Worm (Caenorhabditis elegans) whole organism, midembryonic: ENCODE data around the gene aly-3.

Source experiments
- T22C8.4 ChIP-seq: fragments of 200-800 bp; sonication (Bioruptor generic); IDR thresholded peaks from 2 replicates; pipeline ENCODE4 v1.3.6; 2022; ENCODE audit warnings: missing genetic modification characterization, missing compliant biosample characterization
- cog-1 ChIP-seq: sonication (generic microtip); optimal IDR thresholded peaks from 2 replicates; lab custom pipeline; 2016; ENCODE audit warnings: missing genetic modification characterization, missing compliant biosample characterization
- flt-1 ChIP-seq: fragments of 200-800 bp; sonication (Bioruptor generic); IDR thresholded peaks from 2 replicates; pipeline ENCODE4 v1.3.6; 2022; ENCODE audit warnings: missing genetic modification characterization, missing compliant biosample characterization
- klf-2 ChIP-seq: fragments of 200-800 bp; sonication (Bioruptor generic); conservative IDR thresholded peaks from 2 replicates; pipeline ENCODE4 v1.3.6; 2022; ENCODE audit warnings: missing genetic modification reagents, missing genetic modification characterization, missing compliant biosample characterization
- med-1 ChIP-seq: sonication (generic microtip); optimal IDR thresholded peaks from 2 replicates; lab custom pipeline; 2017; ENCODE audit warnings: missing genetic modification characterization, mild to moderate bottlenecking, missing compliant biosample characterization, antibody characterized with exemption, missing genetic modification reagents; ENCODE audit not compliant: insufficient read depth
- ref-1 ChIP-seq: fragments of 200-800 bp; sonication (Bioruptor generic); conservative IDR thresholded peaks from 2 replicates; pipeline ENCODE4 v1.3.6; 2022; ENCODE audit warnings: missing genetic modification reagents, missing genetic modification characterization, missing compliant biosample characterization
- tab-1 ChIP-seq: fragments of 200-800 bp; sonication (Bioruptor generic); IDR thresholded peaks from 2 replicates; pipeline ENCODE4 v1.3.6; 2022; ENCODE audit warnings: missing genetic modification characterization, missing compliant biosample characterization
- ztf-23 ChIP-seq: fragments of 200-800 bp; sonication (Bioruptor generic); IDR thresholded peaks from 2 replicates; pipeline ENCODE4 v1.3.6; 2022; ENCODE audit warnings: missing genetic modification reagents, missing genetic modification characterization, missing compliant biosample characterization
- ztf-29 ChIP-seq: fragments of 200-800 bp; sonication (Bioruptor generic); IDR thresholded peaks from 2 replicates; pipeline ENCODE4 v1.3.6; 2022; ENCODE audit warnings: missing genetic modification reagents, missing genetic modification characterization, missing compliant biosample characterization

Gene aly-3

DNA sequence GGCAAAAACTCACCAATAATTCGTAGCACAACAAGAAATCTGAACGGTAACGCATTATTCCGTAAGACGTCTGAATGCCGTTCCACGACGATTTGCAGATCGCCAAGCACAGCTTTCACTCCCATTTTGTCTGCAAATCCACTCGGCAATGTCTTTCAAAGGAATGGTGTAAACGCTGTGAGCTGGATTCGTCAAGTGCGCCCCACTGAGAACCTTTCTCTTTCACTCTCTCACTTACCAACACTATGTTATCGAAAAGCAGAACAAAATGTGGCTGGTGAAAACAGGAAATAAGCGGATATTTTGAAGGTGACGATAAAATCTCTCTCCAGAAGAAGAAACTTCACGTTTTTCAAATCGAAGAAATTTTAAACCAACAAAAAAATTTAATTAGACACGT, 34.2 kb upstream of the aly-3 start:
- TF ChIP-seq ztf-29 (GFP tag; lab: Robert Waterston, UW) (no peak), cog-1 (tag; lab: Kevin White, UChicago) (no peak), T22C8.4 (GFP tag; lab: Robert Waterston, UW) (no peak), med-1 (no peak), ztf-23 (no peak), klf-2 (no peak), flt-1 (GFP tag; lab: Robert Waterston, UW) (no peak), ref-1 (GFP tag; lab: Robert Waterston, UW) (no peak)

- TF ChIP-seq ref-1 (GFP tag; lab: Robert Waterston, UW) (no peak), klf-2 (no peak), cog-1 (tag; lab: Kevin White, UChicago) (no peak), tab-1 (GFP tag; lab: Robert Waterston, UW) (no peak), ztf-23 (no peak), flt-1 (GFP tag; lab: Robert Waterston, UW) (no peak)
Observed at ce11 chrIV:12089551-12089950, 33.5 kb upstream of the aly-3 start, which contains the start of gene F11A10.6. F11A10.6 (minus strand) TSS chrIV:12089651.

DNA sequence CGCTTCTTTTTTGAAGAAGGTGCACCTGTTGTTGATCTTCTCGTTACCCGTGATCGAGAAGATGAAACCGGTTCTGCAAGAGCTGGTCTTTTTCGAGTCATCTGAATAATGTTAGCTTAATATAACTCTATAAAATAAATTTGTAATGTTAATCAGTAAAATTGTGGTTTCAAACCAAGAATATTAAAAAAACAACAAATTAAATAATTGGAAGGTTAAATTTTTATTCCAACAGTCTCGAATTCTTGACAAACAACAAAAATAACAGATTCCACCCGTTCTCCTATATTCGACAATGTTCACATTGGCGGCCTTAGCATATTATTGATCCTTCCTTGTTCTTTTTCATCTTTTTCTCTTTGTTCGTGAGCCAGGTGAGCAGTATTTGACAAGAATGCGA, 31.0 kb upstream of the aly-3 start, which contains the start of gene mig-32:
Gene mig-32, minus strand, starts transcription at position 101 of the 400 bp plus-strand sequence.
- TF ChIP-seq ref-1 (GFP tag; lab: Robert Waterston, UW) (no peak), klf-2 (no peak), med-1 (no peak), tab-1 (GFP tag; lab: Robert Waterston, UW) (no peak), T22C8.4 (GFP tag; lab: Robert Waterston, UW) (no peak), ztf-29 (GFP tag; lab: Robert Waterston, UW) (no peak), ztf-23 (no peak), flt-1 (GFP tag; lab: Robert Waterston, UW) (no peak)

DNA sequence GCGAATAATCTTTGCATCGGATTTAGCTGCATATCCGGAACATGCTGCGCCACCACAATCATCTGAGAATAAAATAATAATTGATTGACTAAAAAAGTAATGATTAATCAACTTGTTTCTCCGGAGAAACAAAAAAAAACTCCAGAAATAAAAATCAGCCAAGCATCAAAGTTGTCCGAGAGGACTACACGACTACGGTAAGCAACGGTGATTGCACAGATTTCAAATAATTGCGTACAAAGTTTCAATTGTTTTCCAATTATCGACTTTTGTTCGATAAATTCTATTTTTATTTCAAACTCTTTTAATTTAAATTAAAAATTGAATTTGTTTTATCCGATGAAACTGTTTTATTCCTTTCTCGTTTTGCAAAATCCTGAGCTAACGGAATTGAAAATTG, 29.7 kb upstream of the aly-3 start, which contains the start of gene cpsf-4:
Gene cpsf-4, minus strand, starts transcription at position 62 of the 400 bp plus-strand sequence.
- TF ChIP-seq ref-1 (GFP tag; lab: Robert Waterston, UW) (no peak), ztf-23 (no peak), T22C8.4 (GFP tag; lab: Robert Waterston, UW) (no peak), tab-1 (GFP tag; lab: Robert Waterston, UW) (no peak), med-1 (no peak), cog-1 (tag; lab: Kevin White, UChicago) (no peak), ztf-29 (GFP tag; lab: Robert Waterston, UW) (no peak), klf-2 (no peak), flt-1 (GFP tag; lab: Robert Waterston, UW) (no peak)

- TF ChIP-seq T22C8.4 (GFP tag; lab: Robert Waterston, UW) (peak; percentile 55; the same call in 1 of the 2 replicates), cog-1 (tag; lab: Kevin White, UChicago) (no peak)
Observed at ce11 chrIV:12093819-12094218, 29.3 kb upstream of the aly-3 start, which contains the start of gene F11A10.5. F11A10.5 (plus strand) TSS chrIV:12094119.

DNA sequence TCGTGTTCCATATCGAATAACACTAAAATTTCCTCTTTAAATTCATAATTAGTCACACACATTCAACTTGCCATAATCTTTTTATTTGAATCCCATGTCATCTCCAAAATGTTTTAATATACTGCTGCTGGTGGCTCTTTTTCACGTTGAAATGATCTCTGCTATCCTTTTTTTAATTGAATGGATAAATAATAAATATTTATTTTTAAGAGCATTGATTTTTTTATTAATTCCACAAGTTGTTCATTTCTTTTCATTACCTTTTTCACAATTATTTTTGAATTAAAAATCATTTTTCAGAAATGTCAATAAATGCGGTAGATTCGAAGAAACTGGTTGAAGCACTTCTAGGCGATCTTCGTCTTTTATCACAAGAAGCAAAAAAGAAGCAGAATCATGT, 26.6 kb upstream of the aly-3 start, which contains the start of gene mon-2:
Gene mon-2, plus strand, starts transcription at position 301 of the 400 bp plus-strand sequence.
- TF ChIP-seq cog-1 (tag; lab: Kevin White, UChicago) = no peak
- TF ChIP-seq ztf-23 = no peak
- TF ChIP-seq ref-1 (GFP tag; lab: Robert Waterston, UW) = no peak
- TF ChIP-seq tab-1 (GFP tag; lab: Robert Waterston, UW) = no peak
- TF ChIP-seq ztf-29 (GFP tag; lab: Robert Waterston, UW) = no peak
- TF ChIP-seq flt-1 (GFP tag; lab: Robert Waterston, UW) = no peak
- TF ChIP-seq med-1 = no peak

DNA sequence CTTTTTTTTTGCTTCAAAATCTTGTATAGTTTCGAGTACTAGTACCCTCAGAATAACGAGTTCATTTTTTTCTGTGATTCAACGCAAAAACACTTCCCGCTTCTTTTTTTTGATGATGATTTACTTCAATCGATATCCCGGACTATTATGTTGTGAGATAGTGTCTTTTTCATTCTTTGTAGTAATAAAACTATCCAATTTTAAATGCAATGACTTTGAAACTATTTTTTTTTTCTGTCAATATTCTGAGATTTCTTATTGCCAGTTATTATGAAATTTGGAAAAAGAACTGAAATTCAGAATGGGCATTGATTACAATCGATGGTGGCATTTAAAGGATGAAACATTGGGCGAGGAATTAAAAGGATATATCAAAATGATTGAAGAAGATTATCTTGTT, 17.5 kb upstream of the aly-3 start, which contains the start of gene M18.3:
Gene M18.3, plus strand, starts transcription at position 301 of the 400 bp plus-strand sequence.
- no peak for TF ChIP-seq ref-1 (GFP tag; lab: Robert Waterston, UW)
- no peak for TF ChIP-seq klf-2
- TF ChIP-seq tab-1 (GFP tag; lab: Robert Waterston, UW) = no peak
- TF ChIP-seq ztf-29 (GFP tag; lab: Robert Waterston, UW) = no peak
- TF ChIP-seq flt-1 (GFP tag; lab: Robert Waterston, UW) = no peak
- TF ChIP-seq T22C8.4 (GFP tag; lab: Robert Waterston, UW) = no peak
- no peak for TF ChIP-seq med-1
- TF ChIP-seq cog-1 (tag; lab: Kevin White, UChicago) = no peak
- no peak for TF ChIP-seq ztf-23

- TF ChIP-seq ztf-29 (GFP tag; lab: Robert Waterston, UW) (no peak), klf-2 (no peak), med-1 (no peak), ztf-23 (no peak), ref-1 (GFP tag; lab: Robert Waterston, UW) (no peak), flt-1 (GFP tag; lab: Robert Waterston, UW) (no peak), cog-1 (tag; lab: Kevin White, UChicago) (no peak), tab-1 (GFP tag; lab: Robert Waterston, UW) (no peak), T22C8.4 (GFP tag; lab: Robert Waterston, UW) (no peak)
Observed at ce11 chrIV:12108984-12109657, 14.0 kb upstream of the aly-3 start.

- TF ChIP-seq tab-1 (GFP tag; lab: Robert Waterston, UW) (no peak), med-1 (no peak)
Observed at ce11 chrIV:12109743-12110142, 13.3 kb upstream of the aly-3 start.

DNA sequence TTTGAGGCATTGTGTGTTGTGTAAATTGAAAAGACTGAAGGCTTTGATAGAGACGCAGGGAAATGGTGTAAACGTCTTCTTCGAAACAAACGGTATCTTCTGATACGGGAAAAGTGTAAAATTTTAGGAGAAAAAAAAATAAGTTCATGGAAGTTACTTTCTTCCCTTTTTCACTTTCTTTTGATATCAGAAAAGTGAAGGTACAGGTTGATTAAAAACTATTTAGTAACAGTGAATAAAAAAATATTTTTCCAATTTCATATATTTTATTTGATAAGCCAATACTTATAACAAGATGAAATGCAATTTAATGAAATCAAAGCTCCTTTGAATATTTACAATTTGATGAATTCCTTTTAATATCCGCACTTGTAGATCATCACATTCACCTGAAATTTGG, 12.7 kb upstream of the aly-3 start, which contains the start of gene col-129:
Gene col-129, minus strand, starts transcription at position 101 of the 400 bp plus-strand sequence.
- TF ChIP-seq cog-1 (tag; lab: Kevin White, UChicago) (no peak), med-1 (no peak), ztf-23 (no peak), tab-1 (GFP tag; lab: Robert Waterston, UW) (no peak), klf-2 (no peak), flt-1 (GFP tag; lab: Robert Waterston, UW) (no peak), T22C8.4 (GFP tag; lab: Robert Waterston, UW) (no peak), ztf-29 (GFP tag; lab: Robert Waterston, UW) (no peak), ref-1 (GFP tag; lab: Robert Waterston, UW) (no peak)
